Worm (Caenorhabditis elegans) whole organism, L4 larva: ENCODE results near the gene elo-3.
"Not testable (repeated sequence)": the region's sequence is repeated elsewhere in the genome, so short reads cannot be mapped to it uniquely, and the experiment has no call there.

Experiments
- F49E8.2 ChIP-seq: sonication (generic microtip); optimal IDR thresholded peaks from 2 replicates; lab custom pipeline; 2016; ENCODE audit warnings: missing compliant biosample characterization, mild to moderate bottlenecking, missing genetic modification characterization, borderline replicate concordance
- R02D3.7 ChIP-seq: fragments of 150-350 bp; sonication (generic microtip); optimal IDR thresholded peaks from 3 replicates; lab custom pipeline; 2014; ENCODE audit warnings: missing biosample characterization, missing genetic modification characterization
- T20F7.1 ChIP-seq: fragments of 200-800 bp; sonication (Bioruptor generic); optimal IDR thresholded peaks from 2 replicates; lab custom pipeline; 2018; ENCODE audit warnings: mild to moderate bottlenecking, missing genetic modification characterization, missing compliant biosample characterization
- ZK546.5 ChIP-seq, 2 experiments: sonication (generic microtip); optimal IDR thresholded peaks; 2 replicates each; lab custom pipeline; 2017; ENCODE audit warnings: missing biosample characterization in 2 of 2, missing genetic modification characterization in 2 of 2
- aha-1 ChIP-seq: fragments of 150-350 bp; peaks from one replicate; lab custom pipeline; 2014; ENCODE audit warnings: missing biosample characterization, missing genetic modification characterization
- ama-1 ChIP-seq: fragments of 150-350 bp; optimal IDR thresholded peaks from 2 replicates; lab custom pipeline; 2014; ENCODE audit warnings: inconsistent platforms, mixed read lengths
- ceh-28 ChIP-seq: fragments of 150-350 bp; optimal IDR thresholded peaks from 2 replicates; lab custom pipeline; 2014; ENCODE audit warnings: missing biosample characterization, missing genetic modification reagents, missing genetic modification characterization
- ceh-32 ChIP-seq: sonication (generic microtip); optimal IDR thresholded peaks from 2 replicates; lab custom pipeline; 2016; ENCODE audit warnings: mild to moderate bottlenecking, missing genetic modification characterization, missing compliant biosample characterization; ENCODE audit not compliant: poor library complexity
- ces-1 ChIP-seq: fragments of 150-350 bp; sonication (generic microtip); optimal IDR thresholded peaks from 4 replicates; lab custom pipeline; 2014; ENCODE audit warnings: missing biosample characterization, missing genetic modification reagents, missing genetic modification characterization
- ctbp-1 ChIP-seq: fragments of 200-800 bp; sonication (Bioruptor generic); IDR thresholded peaks from 2 replicates; pipeline ENCODE4 v1.3.6; 2022; ENCODE audit warnings: missing genetic modification reagents, missing genetic modification characterization, missing compliant biosample characterization
- daf-16 ChIP-seq, 3 experiments: sonication (generic microtip); optimal IDR thresholded peaks; 2 replicates each; lab custom pipeline; 2016 to 2017; ENCODE audit warnings: missing genetic modification characterization in 3 of 3, missing genetic modification reagents in 3 of 3, mild to moderate bottlenecking in 2 of 3, missing compliant biosample characterization in 2 of 3, missing biosample characterization in 1 of 3, moderate library complexity in 1 of 3
- daf-19 ChIP-seq: fragments of 200-800 bp; sonication (Bioruptor generic); conservative IDR thresholded peaks from 2 replicates; pipeline ENCODE4 v1.3.6; 2022; ENCODE audit warnings: missing genetic modification characterization, missing compliant biosample characterization
- daf-8 ChIP-seq: fragments of 200-800 bp; sonication (Bioruptor generic); IDR thresholded peaks from 2 replicates; pipeline ENCODE4 v1.3.6; 2022; ENCODE audit warnings: missing genetic modification characterization, missing compliant biosample characterization
- dmd-8 ChIP-seq: fragments of 200-800 bp; sonication (Bioruptor generic); IDR thresholded peaks from 2 replicates; pipeline ENCODE4 v1.3.6; 2022; ENCODE audit warnings: missing genetic modification characterization, missing compliant biosample characterization
- dve-1 ChIP-seq: sonication (generic microtip); optimal IDR thresholded peaks from 2 replicates; lab custom pipeline; 2017; ENCODE audit warnings: antibody characterized with exemption, mild to moderate bottlenecking, missing genetic modification characterization, missing compliant biosample characterization; ENCODE audit not compliant: insufficient read depth
- egl-43 ChIP-seq: fragments of 200-800 bp; sonication (Bioruptor generic); IDR thresholded peaks from 2 replicates; pipeline ENCODE4 v1.3.6; 2022; ENCODE audit warnings: missing genetic modification reagents, missing genetic modification characterization, missing compliant biosample characterization
- fkh-10 ChIP-seq: fragments of 150-350 bp; optimal IDR thresholded peaks from 2 replicates; lab custom pipeline; 2014; ENCODE audit warnings: missing biosample characterization, missing genetic modification reagents, missing genetic modification characterization
- gei-8 ChIP-seq: fragments of 200-800 bp; sonication (Bioruptor generic); optimal IDR thresholded peaks from 2 replicates; lab custom pipeline; 2018; ENCODE audit warnings: mild to moderate bottlenecking, missing genetic modification characterization, missing compliant biosample characterization
- lin-13 ChIP-seq: fragments of 150-350 bp; optimal IDR thresholded peaks from 2 replicates; lab custom pipeline; 2014; ENCODE audit warnings: missing biosample characterization, missing genetic modification reagents, missing genetic modification characterization
- lin-15B ChIP-seq: fragments of 150-350 bp; sonication (generic microtip); optimal IDR thresholded peaks from 3 replicates; lab custom pipeline; 2014; ENCODE audit warnings: missing biosample characterization, missing genetic modification characterization
- lin-39 ChIP-seq: fragments of 150-350 bp; optimal IDR thresholded peaks from 2 replicates; lab custom pipeline; 2014; ENCODE audit warnings: missing biosample characterization, missing genetic modification reagents, missing genetic modification characterization
- lir-3 ChIP-seq: sonication (generic microtip); optimal IDR thresholded peaks from 2 replicates; lab custom pipeline; 2016; ENCODE audit warnings: mild to moderate bottlenecking, missing genetic modification characterization, missing compliant biosample characterization
- madf-5 ChIP-seq, 2 experiments: fragments of 200-800 bp; sonication (Bioruptor generic); IDR thresholded peaks; 2 replicates each; pipeline ENCODE4 v1.3.6; 2022; ENCODE audit warnings: missing compliant biosample characterization in 2 of 2, missing genetic modification characterization in 2 of 2
- mdt-29 ChIP-seq: fragments of 200-800 bp; sonication (Bioruptor generic); IDR thresholded peaks from 2 replicates; pipeline ENCODE4 v1.3.6; 2022; ENCODE audit warnings: missing genetic modification reagents, missing genetic modification characterization, missing compliant biosample characterization
- mep-1 ChIP-seq: fragments of 150-350 bp; sonication (generic microtip); optimal IDR thresholded peaks from 3 replicates; lab custom pipeline; 2014; ENCODE audit warnings: missing biosample characterization, missing genetic modification characterization
- mes-2 ChIP-seq: sonication (generic microtip); optimal IDR thresholded peaks from 2 replicates; lab custom pipeline; 2016; ENCODE audit warnings: missing genotype, mild to moderate bottlenecking, missing genetic modification characterization, missing compliant biosample characterization; ENCODE audit not compliant: poor library complexity, severe bottlenecking
- nhr-10 ChIP-seq: fragments of 150-350 bp; optimal IDR thresholded peaks from 2 replicates; lab custom pipeline; 2014; ENCODE audit warnings: missing biosample characterization, missing genetic modification characterization
- nhr-11 ChIP-seq: fragments of 150-350 bp; optimal IDR thresholded peaks from 2 replicates; lab custom pipeline; 2014; ENCODE audit warnings: missing biosample characterization, missing genetic modification characterization
- php-3 ChIP-seq: fragments of 200-800 bp; sonication (Bioruptor generic); IDR thresholded peaks from 2 replicates; pipeline ENCODE4 v1.3.6; 2022; ENCODE audit warnings: missing genetic modification reagents, missing genetic modification characterization, missing compliant biosample characterization
- rbr-2 ChIP-seq: sonication (generic microtip); optimal IDR thresholded peaks from 2 replicates; lab custom pipeline; 2016; ENCODE audit warnings: missing genotype, missing genetic modification characterization, missing compliant biosample characterization
- saeg-2 ChIP-seq: fragments of 200-800 bp; sonication (Bioruptor generic); IDR thresholded peaks from 2 replicates; pipeline ENCODE4 v1.3.6; 2022; ENCODE audit warnings: missing genetic modification reagents, missing genetic modification characterization, missing compliant biosample characterization
- set-16 ChIP-seq: fragments of 200-800 bp; sonication (Bioruptor generic); IDR thresholded peaks from 2 replicates; pipeline ENCODE4 v1.3.6; 2022; ENCODE audit warnings: missing genetic modification reagents, missing genetic modification characterization, missing compliant biosample characterization
- skn-1 ChIP-seq: fragments of 150-350 bp; optimal IDR thresholded peaks from 2 replicates; lab custom pipeline; 2014; ENCODE audit warnings: missing biosample characterization, missing genetic modification characterization
- snpc-1.2 ChIP-seq: fragments of 200-800 bp; sonication (Bioruptor generic); IDR thresholded peaks from 2 replicates; pipeline ENCODE4 v1.3.6; 2022; ENCODE audit warnings: missing genetic modification reagents, missing genetic modification characterization, missing compliant biosample characterization
- spr-1 ChIP-seq: sonication (generic microtip); optimal IDR thresholded peaks from 2 replicates; lab custom pipeline; 2016; ENCODE audit warnings: mild to moderate bottlenecking, missing genetic modification characterization, missing compliant biosample characterization
- spr-3 ChIP-seq: fragments of 200-800 bp; sonication (Bioruptor generic); optimal IDR thresholded peaks from 2 replicates; lab custom pipeline; 2018; ENCODE audit warnings: mild to moderate bottlenecking, missing genetic modification characterization, missing compliant biosample characterization
- unc-130 ChIP-seq: sonication (generic microtip); optimal IDR thresholded peaks from 2 replicates; lab custom pipeline; 2016; ENCODE audit warnings: missing genetic modification reagents, missing genetic modification characterization, missing compliant biosample characterization
- vab-7 ChIP-seq: fragments of 200-800 bp; sonication (Bioruptor generic); IDR thresholded peaks from 2 replicates; pipeline ENCODE4 v1.3.6; 2022; ENCODE audit warnings: missing genetic modification reagents, missing genetic modification characterization, missing compliant biosample characterization
- zfp-2 ChIP-seq: sonication (generic microtip); optimal IDR thresholded peaks from 2 replicates; lab custom pipeline; 2016; ENCODE audit warnings: mild to moderate bottlenecking, missing genetic modification characterization, missing compliant biosample characterization
- ztf-7 ChIP-seq: fragments of 150-350 bp; optimal IDR thresholded peaks from 2 replicates; lab custom pipeline; 2014; ENCODE audit warnings: missing biosample characterization, missing genetic modification characterization

Gene elo-3

ce11 chrIV:7243913-7244312 lies 6.4 kb downstream of the elo-3 start, which contains the start of gene afmd-1:
afmd-1 (plus strand) TSS chrIV:7244228.
- TF ChIP-seq nhr-11 (tag; lab: Kevin White, UChicago) (no peak), lin-13 (GFP tag; lab: Kevin White, UChicago) (no peak), vab-7 (GFP tag; lab: Robert Waterston, UW) (no peak), dmd-8 (no peak), daf-16 (GFP tag; optimal IDR thresholded peaks at IDR 0.05; lab: Kevin White, UChicago) (no peak), daf-16 (tag; optimal IDR thresholded peaks at IDR 0.05; lab: Kevin White, UChicago) (peak; percentile 54), ceh-32 (no peak), aha-1 (tag; lab: Kevin White, UChicago) (peak; percentile 4), T20F7.1 (GFP tag; lab: Kevin White, UChicago) (no peak), unc-130 (GFP tag; lab: Kevin White, UChicago) (no peak), mdt-29 (GFP tag; lab: Robert Waterston, UW) (no peak), lin-15B (tag; lab: Kevin White, UChicago) (no peak)

ce11 chrIV:7245592-7245991 lies 8.1 kb downstream of the elo-3 start:
- TF ChIP-seq aha-1 (tag; lab: Kevin White, UChicago) (peak; percentile 41), set-16 (GFP tag; lab: Robert Waterston, UW) (peak; percentile 85), fkh-10 (no peak), egl-43 (0 out of 2 replicates have a peak, but pooled peaks have one; percentile 18), snpc-1.2 (GFP tag; lab: Robert Waterston, UW) (no peak)

ce11 chrIV:7246553-7246952 lies 9.0 kb downstream of the elo-3 start, which contains the start of gene col-114:
col-114 (minus strand) TSS chrIV:7246653.
- TF ChIP-seq ZK546.5 (tag; optimal IDR thresholded peaks at IDR 0.05; lab: Kevin White, UChicago) (no peak), lir-3 (no peak), T20F7.1 (GFP tag; lab: Kevin White, UChicago) (no peak), mes-2 (tag; lab: Kevin White, UChicago) (no peak), F49E8.2 (tag; lab: Kevin White, UChicago) (no peak), php-3 (GFP tag; lab: Robert Waterston, UW) (no peak), lin-39 (no peak), ces-1 (GFP tag; lab: Kevin White, UChicago) (no peak), saeg-2 (GFP tag; lab: Robert Waterston, UW) (no peak), dmd-8 (no peak), mep-1 (tag; lab: Kevin White, UChicago) (no peak), rbr-2 (tag; lab: Kevin White, UChicago) (no peak), gei-8 (GFP tag; lab: Kevin White, UChicago) (no peak), spr-1 (tag; lab: Kevin White, UChicago) (no peak), R02D3.7 (tag; lab: Kevin White, UChicago) (no peak), daf-8 (GFP tag; lab: Robert Waterston, UW) (no peak)

ce11 chrIV:7247243-7247642 lies 9.7 kb downstream of the elo-3 start, which contains the start of gene D2024.1:
D2024.1 (plus strand) TSS chrIV:7247543.
- not testable (repeated sequence) for TF ChIP-seq ama-1; lin-13 (GFP tag; lab: Kevin White, UChicago); lir-3

- no peak for TF ChIP-seq ceh-28
- TF ChIP-seq ZK546.5 (tag; optimal IDR thresholded peaks at IDR 0.05; lab: Kevin White, UChicago): no peak
- TF ChIP-seq skn-1: no peak
- no peak for TF ChIP-seq snpc-1.2 (GFP tag; lab: Robert Waterston, UW)
- no peak for TF ChIP-seq nhr-11 (tag; lab: Kevin White, UChicago)
- TF ChIP-seq zfp-2 (tag; lab: Kevin White, UChicago): no peak
- TF ChIP-seq ztf-7 (tag; lab: Kevin White, UChicago): no peak
- no peak for TF ChIP-seq daf-19
- no peak for TF ChIP-seq madf-5 (GFP tag; IDR thresholded peaks at IDR 0.05; lab: Robert Waterston, UW)
- no peak for TF ChIP-seq dve-1 (tag; lab: Kevin White, UChicago)
- TF ChIP-seq dmd-8: no peak
- no peak for TF ChIP-seq mes-2 (tag; lab: Kevin White, UChicago)
- no peak for TF ChIP-seq ctbp-1 (GFP tag; lab: Robert Waterston, UW)
- no peak for TF ChIP-seq egl-43
- no peak for TF ChIP-seq nhr-10 (tag; lab: Kevin White, UChicago)
- TF ChIP-seq spr-3 (GFP tag; lab: Kevin White, UChicago): no peak
- TF ChIP-seq R02D3.7 (tag; lab: Kevin White, UChicago): no peak
Observed at ce11 chrIV:7250158-7250557, 12.6 kb downstream of the elo-3 start, which contains the start of gene D2024.18. D2024.18 (plus strand) TSS chrIV:7250458.
